Worm (Caenorhabditis elegans) whole organism, L4 larva: ENCODE results near the gene F32D8.13.
A peak's percentile ranks its signal among the peaks of the same experiment; 100 is the strongest.

ENCODE experiments used
- F10B5.3 ChIP-seq: sonication (generic microtip); optimal IDR thresholded peaks from 2 replicates; lab custom pipeline; 2016; ENCODE audit warnings: mild to moderate bottlenecking, missing genetic modification characterization, missing compliant biosample characterization
- F26F4.8 ChIP-seq: fragments of 200-800 bp; sonication (Bioruptor generic); conservative IDR thresholded peaks from 2 replicates; pipeline ENCODE4 v1.3.6; 2022; ENCODE audit warnings: missing genetic modification characterization, missing compliant biosample characterization
- T26A8.4 ChIP-seq: fragments of 200-800 bp; sonication (Bioruptor generic); IDR thresholded peaks from 2 replicates; pipeline ENCODE4 v1.3.6; 2022; ENCODE audit warnings: missing genetic modification characterization, missing compliant biosample characterization
- aha-1 ChIP-seq: fragments of 150-350 bp; peaks from one replicate; lab custom pipeline; 2014; ENCODE audit warnings: missing biosample characterization, missing genetic modification characterization
- ceh-28 ChIP-seq: fragments of 150-350 bp; optimal IDR thresholded peaks from 2 replicates; lab custom pipeline; 2014; ENCODE audit warnings: missing biosample characterization, missing genetic modification reagents, missing genetic modification characterization
- ceh-32 ChIP-seq: sonication (generic microtip); optimal IDR thresholded peaks from 2 replicates; lab custom pipeline; 2016; ENCODE audit warnings: mild to moderate bottlenecking, missing genetic modification characterization, missing compliant biosample characterization; ENCODE audit not compliant: poor library complexity
- ceh-44 ChIP-seq: fragments of 200-800 bp; sonication (Bioruptor generic); IDR thresholded peaks from 2 replicates; pipeline ENCODE4 v1.3.6; 2022; ENCODE audit warnings: missing genetic modification reagents, missing genetic modification characterization, missing compliant biosample characterization
- ceh-82 ChIP-seq: sonication (generic microtip); optimal IDR thresholded peaks from 2 replicates; lab custom pipeline; 2017; ENCODE audit warnings: missing biosample characterization, missing genetic modification characterization
- ctbp-1 ChIP-seq: fragments of 200-800 bp; sonication (Bioruptor generic); IDR thresholded peaks from 2 replicates; pipeline ENCODE4 v1.3.6; 2022; ENCODE audit warnings: missing genetic modification reagents, missing genetic modification characterization, missing compliant biosample characterization
- daf-12 ChIP-seq: fragments of 150-350 bp; optimal IDR thresholded peaks from 2 replicates; lab custom pipeline; 2014; ENCODE audit warnings: missing biosample characterization, missing genetic modification reagents, missing genetic modification characterization
- daf-16 ChIP-seq, 3 experiments: sonication (generic microtip); optimal IDR thresholded peaks; 2 replicates each; lab custom pipeline; 2016 to 2017; ENCODE audit warnings: missing genetic modification characterization in 3 of 3, missing genetic modification reagents in 3 of 3, mild to moderate bottlenecking in 2 of 3, missing compliant biosample characterization in 2 of 3, missing biosample characterization in 1 of 3, moderate library complexity in 1 of 3
- dmd-6 ChIP-seq: fragments of 200-800 bp; sonication (Bioruptor generic); IDR thresholded peaks from 2 replicates; pipeline ENCODE4 v1.3.6; 2022; ENCODE audit warnings: missing genetic modification reagents, missing genetic modification characterization, missing compliant biosample characterization
- dmd-8 ChIP-seq: fragments of 200-800 bp; sonication (Bioruptor generic); IDR thresholded peaks from 2 replicates; pipeline ENCODE4 v1.3.6; 2022; ENCODE audit warnings: missing genetic modification characterization, missing compliant biosample characterization
- dmd-9 ChIP-seq: fragments of 200-800 bp; sonication (Bioruptor generic); IDR thresholded peaks from 2 replicates; pipeline ENCODE4 v1.3.6; 2022; ENCODE audit warnings: missing genetic modification reagents, missing genetic modification characterization, missing compliant biosample characterization
- dve-1 ChIP-seq: sonication (generic microtip); optimal IDR thresholded peaks from 2 replicates; lab custom pipeline; 2017; ENCODE audit warnings: antibody characterized with exemption, mild to moderate bottlenecking, missing genetic modification characterization, missing compliant biosample characterization; ENCODE audit not compliant: insufficient read depth
- fkh-10 ChIP-seq: fragments of 150-350 bp; optimal IDR thresholded peaks from 2 replicates; lab custom pipeline; 2014; ENCODE audit warnings: missing biosample characterization, missing genetic modification reagents, missing genetic modification characterization
- hlh-11 ChIP-seq: fragments of 200-800 bp; sonication (Bioruptor generic); optimal IDR thresholded peaks from 2 replicates; lab custom pipeline; 2018; ENCODE audit warnings: mild to moderate bottlenecking, missing genetic modification characterization, missing compliant biosample characterization
- hlh-30 ChIP-seq: sonication (generic microtip); optimal IDR thresholded peaks from 2 replicates; lab custom pipeline; 2017; ENCODE audit warnings: antibody characterized with exemption, mild to moderate bottlenecking, missing genetic modification characterization, missing compliant biosample characterization; ENCODE audit not compliant: insufficient read depth
- hmg-1.1 ChIP-seq: fragments of 200-800 bp; sonication (Bioruptor generic); IDR thresholded peaks from 2 replicates; pipeline ENCODE4 v1.3.6; 2022; ENCODE audit warnings: missing genetic modification reagents, missing genetic modification characterization, missing compliant biosample characterization
- lin-13 ChIP-seq: fragments of 150-350 bp; optimal IDR thresholded peaks from 2 replicates; lab custom pipeline; 2014; ENCODE audit warnings: missing biosample characterization, missing genetic modification reagents, missing genetic modification characterization
- lin-29 ChIP-seq: fragments of 200-800 bp; sonication (Bioruptor generic); IDR thresholded peaks from 2 replicates; pipeline ENCODE4 v1.3.6; 2022; ENCODE audit warnings: missing genetic modification reagents, missing genetic modification characterization, missing compliant biosample characterization
- lin-38 ChIP-seq: fragments of 200-800 bp; sonication (Bioruptor generic); IDR thresholded peaks from 2 replicates; pipeline ENCODE4 v1.3.6; 2022; ENCODE audit warnings: missing genetic modification reagents, missing genetic modification characterization, missing compliant biosample characterization
- lin-39 ChIP-seq: fragments of 150-350 bp; optimal IDR thresholded peaks from 2 replicates; lab custom pipeline; 2014; ENCODE audit warnings: missing biosample characterization, missing genetic modification reagents, missing genetic modification characterization
- lsy-2 ChIP-seq, 2 experiments: fragments of 150-350 bp in 1 of 2; sonication (generic microtip) in 1 of 2; optimal IDR thresholded peaks; 2 replicates each; lab custom pipeline; 2014 to 2017; ENCODE audit warnings: missing biosample characterization in 2 of 2, missing genetic modification characterization in 2 of 2
- madf-9 ChIP-seq: fragments of 200-800 bp; sonication (Bioruptor generic); conservative IDR thresholded peaks from 2 replicates; pipeline ENCODE4 v1.3.6; 2022; ENCODE audit warnings: missing genetic modification reagents, missing genetic modification characterization, missing compliant biosample characterization
- mdl-1 ChIP-seq, 2 experiments: fragments of 150-350 bp in 1 of 2; sonication (generic microtip) in 1 of 2; optimal IDR thresholded peaks; 2 replicates each; lab custom pipeline; 2014 to 2017; ENCODE audit warnings: missing biosample characterization in 2 of 2, missing genetic modification characterization in 2 of 2
- mdt-29 ChIP-seq: fragments of 200-800 bp; sonication (Bioruptor generic); IDR thresholded peaks from 2 replicates; pipeline ENCODE4 v1.3.6; 2022; ENCODE audit warnings: missing genetic modification reagents, missing genetic modification characterization, missing compliant biosample characterization
- mxl-3 ChIP-seq: fragments of 200-800 bp; sonication (Bioruptor generic); optimal IDR thresholded peaks from 2 replicates; lab custom pipeline; 2018; ENCODE audit warnings: mild to moderate bottlenecking, missing genetic modification characterization, missing compliant biosample characterization
- nhr-10 ChIP-seq: fragments of 150-350 bp; optimal IDR thresholded peaks from 2 replicates; lab custom pipeline; 2014; ENCODE audit warnings: missing biosample characterization, missing genetic modification characterization
- nhr-102 ChIP-seq: sonication (generic microtip); optimal IDR thresholded peaks from 2 replicates; lab custom pipeline; 2016; ENCODE audit warnings: mild to moderate bottlenecking, missing genetic modification characterization, moderate library complexity, missing compliant biosample characterization
- nhr-11 ChIP-seq: fragments of 150-350 bp; optimal IDR thresholded peaks from 2 replicates; lab custom pipeline; 2014; ENCODE audit warnings: missing biosample characterization, missing genetic modification characterization
- nhr-28 ChIP-seq: fragments of 150-350 bp; optimal IDR thresholded peaks from 2 replicates; lab custom pipeline; 2014; ENCODE audit warnings: missing biosample characterization, missing genetic modification characterization
- nhr-41 ChIP-seq: fragments of 200-800 bp; sonication (Bioruptor generic); IDR thresholded peaks from 2 replicates; pipeline ENCODE4 v1.3.6; 2022; ENCODE audit warnings: missing genetic modification reagents, missing genetic modification characterization, missing compliant biosample characterization
- nhr-42 ChIP-seq: fragments of 200-800 bp; sonication (Bioruptor generic); IDR thresholded peaks from 2 replicates; pipeline ENCODE4 v1.3.6; 2022; ENCODE audit warnings: missing genetic modification characterization, missing compliant biosample characterization
- nhr-6 ChIP-seq: fragments of 150-350 bp; optimal IDR thresholded peaks from 2 replicates; lab custom pipeline; 2014; ENCODE audit warnings: missing biosample characterization, missing genetic modification characterization
- pha-4 ChIP-seq, 2 experiments: fragments of 150-350 bp in 1 of 2; fragments of 200-800 bp in 1 of 2; sonication (Bioruptor generic) in 1 of 2; IDR thresholded peaks in 1 of 2; optimal IDR thresholded peaks in 1 of 2; 2 replicates each; pipeline versions ENCODE4 v1.3.6 to Lab custom; 2014 to 2022; ENCODE audit warnings: missing genetic modification characterization in 2 of 2, missing genetic modification reagents in 2 of 2, missing biosample characterization in 1 of 2, missing compliant biosample characterization in 1 of 2
- snpc-1.2 ChIP-seq: fragments of 200-800 bp; sonication (Bioruptor generic); IDR thresholded peaks from 2 replicates; pipeline ENCODE4 v1.3.6; 2022; ENCODE audit warnings: missing genetic modification reagents, missing genetic modification characterization, missing compliant biosample characterization
- spr-1 ChIP-seq: sonication (generic microtip); optimal IDR thresholded peaks from 2 replicates; lab custom pipeline; 2016; ENCODE audit warnings: mild to moderate bottlenecking, missing genetic modification characterization, missing compliant biosample characterization
- spr-3 ChIP-seq: fragments of 200-800 bp; sonication (Bioruptor generic); optimal IDR thresholded peaks from 2 replicates; lab custom pipeline; 2018; ENCODE audit warnings: mild to moderate bottlenecking, missing genetic modification characterization, missing compliant biosample characterization
- unc-130 ChIP-seq: sonication (generic microtip); optimal IDR thresholded peaks from 2 replicates; lab custom pipeline; 2016; ENCODE audit warnings: missing genetic modification reagents, missing genetic modification characterization, missing compliant biosample characterization
- unc-62 ChIP-seq, 3 experiments: fragments of 150-350 bp in 1 of 3; sonication (generic microtip); optimal IDR thresholded peaks in 2 of 3; peaks in 1 of 3; 1 replicate in 1 of 3; 2 replicates in 2 of 3; lab custom pipeline; 2014 to 2017; ENCODE audit warnings: missing biosample characterization in 3 of 3, missing genetic modification characterization in 3 of 3, missing genetic modification reagents in 3 of 3, missing genotype in 1 of 3
- vab-7 ChIP-seq: fragments of 200-800 bp; sonication (Bioruptor generic); IDR thresholded peaks from 2 replicates; pipeline ENCODE4 v1.3.6; 2022; ENCODE audit warnings: missing genetic modification reagents, missing genetic modification characterization, missing compliant biosample characterization
- zag-1 ChIP-seq: fragments of 150-350 bp; optimal IDR thresholded peaks from 2 replicates; lab custom pipeline; 2014; ENCODE audit warnings: missing biosample characterization, missing genetic modification characterization
- zip-2 ChIP-seq: fragments of 150-350 bp; optimal IDR thresholded peaks from 2 replicates; lab custom pipeline; 2014; ENCODE audit warnings: missing biosample characterization, missing genetic modification characterization

F32D8.13 gene

ce11 chrV:10870050-10870449 lies 26.3 kb downstream of the F32D8.13 start (continued):
- TF ChIP-seq spr-3 (GFP tag; lab: Kevin White, UChicago), result no peak
- no peak for TF ChIP-seq lin-13 (GFP tag; lab: Kevin White, UChicago)
- TF ChIP-seq ceh-82 (tag; lab: Kevin White, UChicago), result no peak
- TF ChIP-seq dmd-8 (GFP tag; lab: Robert Waterston, UW), result no peak
- no peak for TF ChIP-seq mdt-29 (GFP tag; lab: Robert Waterston, UW)
- TF ChIP-seq ctbp-1 (GFP tag; lab: Robert Waterston, UW), result peak; percentile 22; the same call in 1 of the 2 replicates
- TF ChIP-seq madf-9 (GFP tag; lab: Robert Waterston, UW), result no peak
- TF ChIP-seq nhr-102 (tag; lab: Kevin White, UChicago), result no peak
- no peak for TF ChIP-seq aha-1
- no peak for TF ChIP-seq snpc-1.2 (GFP tag; lab: Robert Waterston, UW)
- no peak for TF ChIP-seq ceh-44 (GFP tag; lab: Robert Waterston, UW)
- TF ChIP-seq dmd-9 (GFP tag; lab: Robert Waterston, UW), result no peak
- no peak for TF ChIP-seq nhr-11
- no peak for TF ChIP-seq lin-39
- no peak for TF ChIP-seq unc-62 (GFP tag; optimal IDR thresholded peaks at IDR 0.05 in 1 of 2; lab: Kevin White, UChicago)
- TF ChIP-seq unc-62 (tag; optimal IDR thresholded peaks at IDR 0.05; lab: Kevin White, UChicago), result no peak
- no peak for TF ChIP-seq vab-7
- peak; percentile 36 for TF ChIP-seq dve-1
- no peak for TF ChIP-seq zip-2 (tag; lab: Kevin White, UChicago)
- no peak for TF ChIP-seq daf-12 (tag; lab: Kevin White, UChicago)
- no peak for TF ChIP-seq T26A8.4 (GFP tag; lab: Robert Waterston, UW)
- peak; percentile 2 for TF ChIP-seq mxl-3 (GFP tag; lab: Kevin White, UChicago)
- no peak for TF ChIP-seq nhr-41 (GFP tag; lab: Robert Waterston, UW)
- TF ChIP-seq ceh-32, result no peak
- TF ChIP-seq lin-29, result no peak
- TF ChIP-seq ceh-28 (tag; lab: Kevin White, UChicago), result no peak
- TF ChIP-seq F26F4.8, result no peak
- no peak for TF ChIP-seq nhr-42
- TF ChIP-seq unc-130 (GFP tag; lab: Kevin White, UChicago), result no peak
- no peak for TF ChIP-seq spr-1 (tag; lab: Kevin White, UChicago)
- no peak for TF ChIP-seq zag-1 (tag; lab: Kevin White, UChicago)
- TF ChIP-seq daf-16 (GFP tag; optimal IDR thresholded peaks at IDR 0.05; lab: Kevin White, UChicago), result no peak
- peak; percentile 18 for TF ChIP-seq daf-16 (tag; optimal IDR thresholded peaks at IDR 0.05; lab: Kevin White, UChicago)
- TF ChIP-seq, all 104 proteins: peak for 9

ce11 chrV:10867586-10867985 lies 28.8 kb downstream of the F32D8.13 start:
- peak in 1 of 2 experiments; percentile 64 for TF ChIP-seq mdl-1 (tag; optimal IDR thresholded peaks at IDR 0.05; lab: Kevin White, UChicago)
- TF ChIP-seq hlh-11, result peak; percentile 25
- no peak for TF ChIP-seq F10B5.3 (tag; lab: Kevin White, UChicago)
- 0 out of 2 replicates have a peak, but pooled peaks have one; percentile 20 for TF ChIP-seq hmg-1.1 (GFP tag; lab: Robert Waterston, UW)
- peak; percentile 58 for TF ChIP-seq fkh-10 (GFP tag; lab: Kevin White, UChicago)
- TF ChIP-seq lsy-2 (tag; optimal IDR thresholded peaks at IDR 0.05; lab: Kevin White, UChicago), result peak in 1 of 2 experiments; percentile 35
- TF ChIP-seq dmd-6 (GFP tag; lab: Robert Waterston, UW), result peak; percentile 42; the same call in 1 of the 2 replicates
- peak; percentile 77 for TF ChIP-seq hlh-30 (tag; lab: Kevin White, UChicago)
- peak; percentile 38 for TF ChIP-seq dve-1
- TF ChIP-seq pha-4 (GFP tag; IDR thresholded peaks at IDR 0.05; lab: Robert Waterston, UW), result 0 out of 2 replicates have a peak, but pooled peaks have one; percentile 30
- TF ChIP-seq pha-4 (tag; optimal IDR thresholded peaks at IDR 0.05; lab: Kevin White, UChicago), result no peak
- TF ChIP-seq lin-38 (GFP tag; lab: Robert Waterston, UW), result no peak
- TF ChIP-seq unc-62 (GFP tag; optimal IDR thresholded peaks at IDR 0.05 in 1 of 2; lab: Kevin White, UChicago), result peak in 1 of 2 experiments; percentile 96
- no peak for TF ChIP-seq unc-62 (tag; optimal IDR thresholded peaks at IDR 0.05; lab: Kevin White, UChicago)
- no peak for TF ChIP-seq unc-130 (GFP tag; lab: Kevin White, UChicago)
- TF ChIP-seq nhr-10 (tag; lab: Kevin White, UChicago), result no peak
- TF ChIP-seq nhr-28 (tag; lab: Kevin White, UChicago), result peak; percentile 38
- no peak for TF ChIP-seq nhr-6
